Worm (Caenorhabditis elegans) whole organism, young adult: ENCODE measurements around the gene pqn-37.
A peak's percentile ranks its signal among the peaks of the same experiment; 100 is the strongest.

Source experiments
- C17E4.6 ChIP-seq: fragments of 200-800 bp; sonication (Bioruptor generic); IDR thresholded peaks from 2 replicates; pipeline ENCODE4 v1.3.6; 2022; ENCODE audit warnings: missing genetic modification reagents, missing genetic modification characterization, missing compliant biosample characterization
- F23B12.7 ChIP-seq: sonication (generic microtip); optimal IDR thresholded peaks from 2 replicates; lab custom pipeline; 2017; ENCODE audit warnings: missing genetic modification characterization, mild to moderate bottlenecking, missing compliant biosample characterization, antibody characterized with exemption, moderate library complexity; ENCODE audit not compliant: insufficient read depth
- F37B4.10 ChIP-seq: fragments of 200-800 bp; sonication (Bioruptor generic); IDR thresholded peaks from 2 replicates; pipeline ENCODE4 v1.3.6; 2022; ENCODE audit warnings: missing genetic modification characterization, missing compliant biosample characterization
- T26A5.8 ChIP-seq: sonication (generic microtip); optimal IDR thresholded peaks from 2 replicates; lab custom pipeline; 2016; ENCODE audit warnings: missing genetic modification characterization, missing compliant biosample characterization
- Y67H2A.10 ChIP-seq: fragments of 200-800 bp; sonication (Bioruptor generic); conservative IDR thresholded peaks from 2 replicates; pipeline ENCODE4 v1.3.6; 2022; ENCODE audit warnings: missing genetic modification reagents, missing genetic modification characterization, missing compliant biosample characterization
- Y79H2A.3 ChIP-seq: fragments of 200-800 bp; sonication (Bioruptor generic); conservative IDR thresholded peaks from 2 replicates; pipeline ENCODE4 v1.3.6; 2022; ENCODE audit warnings: missing genetic modification reagents, missing genetic modification characterization, missing compliant biosample characterization
- bed-1 ChIP-seq: fragments of 200-800 bp; sonication (Bioruptor generic); IDR thresholded peaks from 2 replicates; pipeline ENCODE4 v1.3.6; 2022; ENCODE audit warnings: missing genetic modification reagents, missing genetic modification characterization, missing compliant biosample characterization
- bed-2 ChIP-seq: fragments of 200-800 bp; sonication (Bioruptor generic); IDR thresholded peaks from 2 replicates; pipeline ENCODE4 v1.3.6; 2022; ENCODE audit warnings: missing genetic modification reagents, missing genetic modification characterization, missing compliant biosample characterization
- cebp-1 ChIP-seq, 2 experiments: fragments of 200-800 bp in 1 of 2; sonication (Bioruptor generic) in 1 of 2; sonication (generic microtip) in 1 of 2; IDR thresholded peaks in 1 of 2; optimal IDR thresholded peaks in 1 of 2; 2 replicates each; pipeline versions ENCODE4 v1.3.6 to Lab custom; 2017 to 2022; ENCODE audit warnings: missing compliant biosample characterization in 2 of 2, missing genetic modification characterization in 2 of 2, mild to moderate bottlenecking in 1 of 2, missing genetic modification reagents in 1 of 2, moderate library complexity in 1 of 2
- ceh-100 ChIP-seq: fragments of 200-800 bp; sonication (Bioruptor generic); IDR thresholded peaks from 2 replicates; pipeline ENCODE4 v1.3.6; 2022; ENCODE audit warnings: missing genetic modification reagents, missing genetic modification characterization, missing compliant biosample characterization
- ceh-27 ChIP-seq: fragments of 200-800 bp; sonication (Bioruptor generic); optimal IDR thresholded peaks from 2 replicates; lab custom pipeline; 2018; ENCODE audit warnings: mild to moderate bottlenecking, missing genetic modification characterization, moderate library complexity, missing compliant biosample characterization
- ceh-40 ChIP-seq: fragments of 200-800 bp; sonication (Bioruptor generic); IDR thresholded peaks from 2 replicates; pipeline ENCODE4 v1.3.6; 2022; ENCODE audit warnings: missing genetic modification characterization, missing compliant biosample characterization
- ceh-91 ChIP-seq: fragments of 200-800 bp; sonication (Bioruptor generic); IDR thresholded peaks from 2 replicates; pipeline ENCODE4 v1.3.6; 2022; ENCODE audit warnings: missing genetic modification reagents, missing genetic modification characterization, missing compliant biosample characterization
- efl-1 ChIP-seq: fragments of 150-350 bp; optimal IDR thresholded peaks from 2 replicates; lab custom pipeline; 2014; ENCODE audit warnings: missing biosample characterization, missing genetic modification reagents, missing genetic modification characterization
- egl-18 ChIP-seq: fragments of 200-800 bp; sonication (Bioruptor generic); IDR thresholded peaks from 2 replicates; pipeline ENCODE4 v1.3.6; 2022; ENCODE audit warnings: missing genetic modification reagents, missing genetic modification characterization, missing compliant biosample characterization
- egrh-3 ChIP-seq: fragments of 200-800 bp; sonication (Bioruptor generic); IDR thresholded peaks from 2 replicates; pipeline ENCODE4 v1.3.6; 2022; ENCODE audit warnings: missing genetic modification reagents, missing genetic modification characterization, missing compliant biosample characterization
- ekl-4 ChIP-seq: fragments of 200-800 bp; sonication (Bioruptor generic); IDR thresholded peaks from 2 replicates; pipeline ENCODE4 v1.3.6; 2022; ENCODE audit warnings: missing genetic modification reagents, missing genetic modification characterization, missing compliant biosample characterization
- ets-4 ChIP-seq: fragments of 200-800 bp; sonication (Bioruptor generic); optimal IDR thresholded peaks from 2 replicates; lab custom pipeline; 2018; ENCODE audit warnings: mild to moderate bottlenecking, missing genetic modification characterization, missing compliant biosample characterization
- hrde-1 ChIP-seq: sonication (generic microtip); optimal IDR thresholded peaks from 2 replicates; lab custom pipeline; 2016; ENCODE audit warnings: missing genetic modification characterization, mild to moderate bottlenecking, missing compliant biosample characterization, moderate library complexity, missing genotype, missing genetic modification reagents, borderline replicate concordance
- lag-1 ChIP-seq: fragments of 200-800 bp; sonication (Bioruptor generic); IDR thresholded peaks from 2 replicates; pipeline ENCODE4 v1.3.6; 2022; ENCODE audit warnings: missing genetic modification reagents, missing genetic modification characterization, missing compliant biosample characterization
- lin-26 ChIP-seq: fragments of 200-800 bp; sonication (Bioruptor generic); IDR thresholded peaks from 2 replicates; pipeline ENCODE4 v1.3.6; 2022; ENCODE audit warnings: missing genetic modification reagents, missing genetic modification characterization, missing compliant biosample characterization
- lin-40 ChIP-seq: sonication (generic microtip); optimal IDR thresholded peaks from 2 replicates; lab custom pipeline; 2016; ENCODE audit warnings: missing genetic modification characterization, mild to moderate bottlenecking, missing compliant biosample characterization, missing genotype, missing genetic modification reagents
- lin-54 ChIP-seq: fragments of 200-800 bp; sonication (Bioruptor generic); optimal IDR thresholded peaks from 2 replicates; lab custom pipeline; 2018; ENCODE audit warnings: mild to moderate bottlenecking, missing genetic modification characterization, missing compliant biosample characterization
- madf-3 ChIP-seq: fragments of 200-800 bp; sonication (Bioruptor generic); IDR thresholded peaks from 2 replicates; pipeline ENCODE4 v1.3.6; 2022; ENCODE audit warnings: missing genetic modification reagents, missing genetic modification characterization, missing compliant biosample characterization
- madf-6 ChIP-seq: fragments of 200-800 bp; sonication (Bioruptor generic); IDR thresholded peaks from 2 replicates; pipeline ENCODE4 v1.3.6; 2022; ENCODE audit warnings: missing genetic modification reagents, missing genetic modification characterization, missing compliant biosample characterization
- madf-8 ChIP-seq: fragments of 200-800 bp; sonication (Bioruptor generic); conservative IDR thresholded peaks from 2 replicates; pipeline ENCODE4 v1.3.6; 2022; ENCODE audit warnings: missing genetic modification reagents, missing genetic modification characterization, missing compliant biosample characterization
- mes-4 ChIP-seq: sonication (generic microtip); optimal IDR thresholded peaks from 2 replicates; lab custom pipeline; 2016; ENCODE audit warnings: missing genotype, missing genetic modification characterization, missing compliant biosample characterization
- nfya-1 ChIP-seq: sonication (generic microtip); optimal IDR thresholded peaks from 2 replicates; lab custom pipeline; 2017; ENCODE audit warnings: antibody characterized with exemption, missing compliant biosample characterization, missing genetic modification characterization, borderline replicate concordance; ENCODE audit not compliant: insufficient read depth
- nfya-2 ChIP-seq: fragments of 200-800 bp; sonication (Bioruptor generic); IDR thresholded peaks from 2 replicates; pipeline ENCODE4 v1.3.6; 2022; ENCODE audit warnings: missing genetic modification reagents, missing genetic modification characterization, missing compliant biosample characterization
- rcor-1 ChIP-seq: fragments of 200-800 bp; sonication (Bioruptor generic); IDR thresholded peaks from 2 replicates; pipeline ENCODE4 v1.3.6; 2022; ENCODE audit warnings: missing genetic modification reagents, missing genetic modification characterization, missing compliant biosample characterization
- rec-8 ChIP-seq, 2 experiments: sonication (generic microtip); optimal IDR thresholded peaks; 2 replicates each; lab custom pipeline; 2016; ENCODE audit warnings: mild to moderate bottlenecking in 2 of 2, missing genetic modification characterization in 2 of 2, missing genetic modification reagents in 2 of 2, missing genotype in 2 of 2, missing biosample characterization in 1 of 2, missing compliant biosample characterization in 1 of 2, moderate library complexity in 1 of 2
- repo-1 ChIP-seq: sonication (generic microtip); optimal IDR thresholded peaks from 2 replicates; lab custom pipeline; 2017; ENCODE audit warnings: mild to moderate bottlenecking, missing genetic modification characterization, missing compliant biosample characterization
- snpc-1.1 ChIP-seq: sonication (generic microtip); optimal IDR thresholded peaks from 2 replicates; lab custom pipeline; 2017; ENCODE audit warnings: missing genetic modification characterization, mild to moderate bottlenecking, missing compliant biosample characterization, antibody characterized with exemption, moderate library complexity, missing genotype, missing genetic modification reagents; ENCODE audit not compliant: insufficient read depth
- somi-1 ChIP-seq: fragments of 200-800 bp; sonication (Bioruptor generic); optimal IDR thresholded peaks from 2 replicates; lab custom pipeline; 2018; ENCODE audit warnings: mild to moderate bottlenecking, missing genetic modification characterization, missing compliant biosample characterization
- tbx-9 ChIP-seq: sonication (generic microtip); optimal IDR thresholded peaks from 2 replicates; lab custom pipeline; 2016; ENCODE audit warnings: borderline replicate concordance, missing genetic modification characterization, inconsistent platforms, missing compliant biosample characterization
- xnd-1 ChIP-seq: sonication (generic microtip); optimal IDR thresholded peaks from 2 replicates; lab custom pipeline; 2016; ENCODE audit warnings: missing genotype, missing genetic modification reagents, missing genetic modification characterization, missing compliant biosample characterization
- zim-3 ChIP-seq: sonication (generic microtip); optimal IDR thresholded peaks from 2 replicates; lab custom pipeline; 2017; ENCODE audit warnings: mild to moderate bottlenecking, missing genetic modification characterization, moderate library complexity, missing compliant biosample characterization
- ztf-26 ChIP-seq: sonication (generic microtip); optimal IDR thresholded peaks from 2 replicates; lab custom pipeline; 2017; ENCODE audit warnings: missing genetic modification characterization, missing compliant biosample characterization
- ztf-3 ChIP-seq: fragments of 200-800 bp; sonication (Bioruptor generic); optimal IDR thresholded peaks from 2 replicates; lab custom pipeline; 2018; ENCODE audit warnings: mild to moderate bottlenecking, missing genetic modification characterization, missing compliant biosample characterization
- ztf-6 ChIP-seq: fragments of 200-800 bp; sonication (Bioruptor generic); IDR thresholded peaks from 2 replicates; pipeline ENCODE4 v1.3.6; 2022; ENCODE audit warnings: missing genetic modification reagents, missing genetic modification characterization, missing compliant biosample characterization

pqn-37 gene

DNA sequence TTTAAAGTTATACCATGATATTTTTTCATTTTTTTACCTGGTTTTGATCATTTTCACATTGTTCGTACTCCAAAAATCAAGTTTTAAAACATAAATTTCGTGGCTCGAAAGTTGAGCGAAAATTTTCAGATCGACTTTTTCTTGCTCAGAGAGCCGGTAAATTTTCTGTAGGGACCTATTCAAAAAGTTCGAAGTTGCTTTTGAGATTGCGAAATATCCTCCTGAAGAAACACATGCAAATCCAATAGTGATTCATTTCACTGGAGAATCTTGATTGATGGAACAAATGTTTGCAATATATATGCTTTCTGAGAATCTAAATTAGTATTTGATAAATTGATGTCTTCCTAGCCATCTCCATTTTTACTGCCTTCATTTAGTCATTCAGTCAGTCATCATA is 33.6 kb downstream of the pqn-37 start:
- TF ChIP-seq zim-3 (tag; lab: Kevin White, UChicago) (no peak), cebp-1 (GFP tag; IDR thresholded peaks at IDR 0.05; lab: Robert Waterston, UW) (no peak), cebp-1 (tag; optimal IDR thresholded peaks at IDR 0.05; lab: Kevin White, UChicago) (peak; percentile 80)

- TF ChIP-seq efl-1 (GFP tag; lab: Kevin White, UChicago) (no peak), lag-1 (GFP tag; lab: Robert Waterston, UW) (no peak), T26A5.8 (no peak), tbx-9 (no peak), mes-4 (tag; lab: Kevin White, UChicago) (no peak), rcor-1 (no peak), ekl-4 (GFP tag; lab: Robert Waterston, UW) (no peak), cebp-1 (GFP tag; IDR thresholded peaks at IDR 0.05; lab: Robert Waterston, UW) (no peak), cebp-1 (tag; optimal IDR thresholded peaks at IDR 0.05; lab: Kevin White, UChicago) (no peak), ceh-40 (GFP tag; lab: Robert Waterston, UW) (no peak), lin-54 (GFP tag; lab: Kevin White, UChicago) (no peak), lin-40 (tag; lab: Kevin White, UChicago) (no peak), ets-4 (no peak), xnd-1 (tag; lab: Kevin White, UChicago) (no peak), egrh-3 (GFP tag; lab: Robert Waterston, UW) (no peak), ztf-3 (GFP tag; lab: Kevin White, UChicago) (no peak), egl-18 (GFP tag; lab: Robert Waterston, UW) (no peak)
Observed at ce11 chrX:3209523-3209922, 40.8 kb downstream of the pqn-37 start, which contains the start of gene F28B4.4. Gene F28B4.4 (minus strand): TSS chrX:3209623.

DNA sequence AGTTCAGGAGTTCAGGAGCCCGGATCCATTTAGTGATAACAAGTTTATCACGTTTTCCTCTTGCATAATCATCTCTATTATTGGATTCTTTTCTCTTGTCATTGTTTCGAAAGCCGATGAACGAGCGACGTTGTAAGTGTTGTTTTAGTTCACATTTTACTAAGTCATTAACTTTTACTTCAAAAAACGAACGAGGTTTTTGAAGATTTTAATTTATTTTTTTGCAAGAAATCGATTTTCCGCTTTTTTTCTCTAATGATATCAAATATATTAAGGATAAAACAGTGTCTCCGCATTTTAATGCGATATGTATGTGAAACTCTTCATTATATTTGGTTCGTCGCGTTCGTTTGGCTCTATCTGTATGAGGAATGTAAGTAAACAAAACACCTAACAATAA is 45.6 kb downstream of the pqn-37 start, which contains the start of gene F28B4.1:
Gene F28B4.1 (plus strand): TSS at position 301 of the 400 bp plus-strand sequence.
- TF ChIP-seq Y79H2A.3 (GFP tag; lab: Robert Waterston, UW) (no peak), ztf-3 (GFP tag; lab: Kevin White, UChicago) (no peak), hrde-1 (tag; lab: Kevin White, UChicago) (no peak), ztf-6 (GFP tag; lab: Robert Waterston, UW) (no peak), rec-8 (tag; optimal IDR thresholded peaks at IDR 0.05; lab: Kevin White, UChicago) (no peak), ceh-40 (GFP tag; lab: Robert Waterston, UW) (no peak), C17E4.6 (GFP tag; lab: Robert Waterston, UW) (no peak), bed-1 (GFP tag; lab: Robert Waterston, UW) (no peak), madf-6 (no peak), Y67H2A.10 (GFP tag; lab: Robert Waterston, UW) (no peak), ceh-91 (no peak)

- TF ChIP-seq rcor-1: no peak
- no peak for TF ChIP-seq repo-1
- TF ChIP-seq ekl-4 (GFP tag; lab: Robert Waterston, UW): no peak
- no peak for TF ChIP-seq lin-26 (GFP tag; lab: Robert Waterston, UW)
- no peak for TF ChIP-seq ceh-27
- TF ChIP-seq ztf-26 (tag; lab: Kevin White, UChicago): no peak
- no peak for TF ChIP-seq somi-1 (GFP tag; lab: Kevin White, UChicago)
- TF ChIP-seq madf-3 (GFP tag; lab: Robert Waterston, UW): no peak
- TF ChIP-seq F23B12.7 (tag; lab: Kevin White, UChicago): no peak
- no peak for TF ChIP-seq nfya-1 (tag; lab: Kevin White, UChicago)
- TF ChIP-seq ceh-100 (GFP tag; lab: Robert Waterston, UW): no peak
- no peak for TF ChIP-seq ceh-91
- no peak for TF ChIP-seq madf-8 (GFP tag; lab: Robert Waterston, UW)
- no peak for TF ChIP-seq nfya-2 (GFP tag; lab: Robert Waterston, UW)
- TF ChIP-seq C17E4.6 (GFP tag; lab: Robert Waterston, UW): no peak
- no peak for TF ChIP-seq bed-2 (GFP tag; lab: Robert Waterston, UW)
- no peak for TF ChIP-seq mes-4 (tag; lab: Kevin White, UChicago)
- no peak for TF ChIP-seq cebp-1 (GFP tag; IDR thresholded peaks at IDR 0.05; lab: Robert Waterston, UW)
- TF ChIP-seq cebp-1 (tag; optimal IDR thresholded peaks at IDR 0.05; lab: Kevin White, UChicago): no peak
- TF ChIP-seq F37B4.10 (GFP tag; lab: Robert Waterston, UW): no peak
- no peak for TF ChIP-seq snpc-1.1 (tag; lab: Kevin White, UChicago)
Observed at ce11 chrX:3202350-3202749, 48.0 kb downstream of the pqn-37 start.
